Worm (Caenorhabditis elegans): Measurements from ENCODE around the gene nlp-67.

The nlp-67 gene

ce11 chrX:16189227-16189906, 5.2 kb downstream of the nlp-67 start, which contains the start of gene slc-25A21:
TSS of gene slc-25A21 (plus strand) at chrX:16189856.
- peak; percentile 25 for TF ChIP-seq elt-1 (tag; optimal IDR thresholded peaks at IDR 0.05; ENCODE audit: borderline replicate concordance, insufficient read depth)
- no peak for TF ChIP-seq ces-1 (GFP tag; optimal IDR thresholded peaks at IDR 0.05)
- no peak for TF ChIP-seq hlh-1 (tag; optimal IDR thresholded peaks at IDR 0.05)

DNA sequence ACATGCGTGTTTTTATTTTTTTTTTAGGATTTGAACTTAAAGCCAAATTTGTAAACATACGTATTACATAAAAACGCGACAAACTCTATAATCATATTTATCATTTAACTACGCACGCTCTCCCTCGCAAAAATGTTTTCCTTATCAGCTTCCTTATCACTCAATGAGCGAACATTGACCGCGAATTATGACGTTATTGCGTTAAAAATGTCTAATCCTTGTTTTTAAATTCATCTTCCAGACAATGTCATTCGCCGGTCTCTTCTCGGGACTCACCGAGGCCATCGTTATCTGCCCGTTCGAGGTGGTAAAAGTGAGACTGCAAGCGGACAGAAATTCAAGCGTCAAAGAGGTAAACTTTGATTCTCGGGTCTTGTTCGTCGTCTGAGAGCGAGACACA, 8.4 kb downstream of the nlp-67 start:
- TF ChIP-seq nhr-28 (tag; optimal IDR thresholded peaks at IDR 0.05) (no peak), ceh-83 (GFP tag; optimal IDR thresholded peaks at IDR 0.05) (no peak), elt-3 (tag; optimal IDR thresholded peaks at IDR 0.05) (no peak), sptf-1 (tag; optimal IDR thresholded peaks at IDR 0.05) (no peak), mab-5 (tag; optimal IDR thresholded peaks at IDR 0.05) (no peak), mls-2 (tag; optimal IDR thresholded peaks at IDR 0.05) (no peak), ceh-43 (GFP tag; optimal IDR thresholded peaks at IDR 0.05) (no peak), drap-1 (GFP tag; optimal IDR thresholded peaks at IDR 0.05) (no peak), unc-120 (tag; optimal IDR thresholded peaks at IDR 0.05; ENCODE audit: poor library complexity, severe bottlenecking) (no peak), snpc-4 (tag; optimal IDR thresholded peaks at IDR 0.05) (no peak), nhr-237 (tag; optimal IDR thresholded peaks at IDR 0.05) (no peak), hlh-1 (tag; optimal IDR thresholded peaks at IDR 0.05) (no peak), unc-62 (GFP tag; optimal IDR thresholded peaks at IDR 0.05) (no peak), zip-8 (tag; optimal IDR thresholded peaks at IDR 0.05) (no peak), cnd-1 (tag; optimal IDR thresholded peaks at IDR 0.05) (no peak), nhr-12 (tag; optimal IDR thresholded peaks at IDR 0.05) (no peak), lin-13 (tag; optimal IDR thresholded peaks at IDR 0.05) (no peak), nhr-2 (tag; optimal IDR thresholded peaks at IDR 0.05) (no peak), ceh-39 (tag; optimal IDR thresholded peaks at IDR 0.05) (no peak)

DNA sequence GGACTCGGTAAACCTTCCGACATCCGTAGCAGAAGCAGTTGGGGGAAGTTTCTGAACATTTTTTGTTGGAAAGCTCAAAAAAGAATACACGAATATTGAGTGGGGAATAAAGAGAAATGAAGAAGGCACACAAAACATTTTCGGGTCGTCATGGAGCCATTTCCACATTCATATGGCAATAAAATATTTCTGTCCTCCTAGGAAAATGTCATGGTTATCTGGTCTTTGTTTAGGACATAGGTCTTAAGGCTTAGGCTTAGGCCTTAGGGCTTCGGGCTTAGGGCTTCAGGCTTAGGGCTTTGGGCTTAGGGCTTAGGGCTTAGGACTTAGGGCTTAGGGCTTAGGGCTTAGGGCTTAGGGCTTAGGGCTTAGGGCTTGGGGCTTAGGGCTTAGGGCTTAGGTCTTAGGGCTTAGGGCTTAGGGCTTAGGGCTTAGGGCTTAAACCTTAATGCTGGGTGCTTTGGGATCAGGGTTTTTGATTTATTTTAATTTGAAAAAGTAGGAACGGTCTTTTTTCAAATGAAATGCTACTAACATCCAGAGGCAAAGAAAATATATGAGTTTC, 15.1 kb downstream of the nlp-67 start, which contains the start of gene R11.3:
R11.3 (minus strand) TSS at position 51 of the 565 bp plus-strand sequence.
- TF ChIP-seq nhr-76 (tag; optimal IDR thresholded peaks at IDR 0.05) (no peak), nhr-2 (tag; optimal IDR thresholded peaks at IDR 0.05) (no peak), nhr-237 (tag; optimal IDR thresholded peaks at IDR 0.05) (no peak), ceh-83 (GFP tag; optimal IDR thresholded peaks at IDR 0.05) (no peak), ces-1 (GFP tag; optimal IDR thresholded peaks at IDR 0.05) (no peak), elt-3 (tag; optimal IDR thresholded peaks at IDR 0.05) (no peak), zip-8 (tag; optimal IDR thresholded peaks at IDR 0.05) (no peak), blmp-1 (tag; optimal IDR thresholded peaks at IDR 0.05) (no peak), lin-13 (tag; optimal IDR thresholded peaks at IDR 0.05) (no peak), tbx-8 (GFP tag; optimal IDR thresholded peaks at IDR 0.05) (no peak), mls-2 (tag; optimal IDR thresholded peaks at IDR 0.05) (no peak)

DNA sequence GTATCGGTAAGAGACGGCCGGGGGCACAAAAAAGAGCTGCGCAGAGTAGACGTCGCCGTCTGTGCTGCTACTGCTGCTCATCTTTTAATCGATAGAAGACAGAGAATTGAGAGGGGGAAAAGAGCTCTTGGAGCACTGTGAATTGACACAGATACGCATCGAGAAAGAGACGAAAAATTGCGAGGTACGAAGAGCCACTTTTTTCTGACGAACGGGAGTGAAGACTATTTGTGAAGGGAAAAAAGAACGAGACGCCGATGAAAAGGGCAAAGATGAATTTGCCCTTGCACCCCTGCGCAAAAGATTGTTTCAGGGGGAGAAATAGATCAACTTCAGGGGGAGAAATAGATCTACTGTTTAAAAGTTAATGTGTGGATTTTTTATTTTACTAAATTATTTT, 18.1 kb downstream of the nlp-67 start:
- TF ChIP-seq cnd-1 (tag; optimal IDR thresholded peaks at IDR 0.05), result peak; percentile 19
- TF ChIP-seq flh-1 (GFP tag; optimal IDR thresholded peaks at IDR 0.05), result no peak
- peak; percentile 36 for TF ChIP-seq sptf-1 (tag; optimal IDR thresholded peaks at IDR 0.05)

DNA sequence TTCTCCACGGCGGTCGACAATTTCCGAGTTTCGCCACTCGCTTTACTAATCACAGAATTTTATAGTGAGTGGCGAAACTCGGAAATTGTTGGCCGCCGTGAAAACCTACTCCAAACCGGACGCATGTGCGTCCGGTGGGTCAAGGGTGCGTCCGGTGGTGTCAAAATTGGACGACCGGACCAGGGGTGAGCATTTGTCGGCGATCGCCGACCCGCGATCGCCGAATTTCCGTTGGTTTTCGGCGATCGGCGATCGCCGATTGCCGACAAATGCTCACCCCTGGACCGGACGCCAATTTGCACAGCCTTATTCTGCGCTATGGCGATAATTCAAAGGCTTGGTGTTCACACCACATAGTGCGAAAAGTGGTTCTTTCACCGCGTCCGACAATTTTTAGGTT, 20.1 kb downstream of the nlp-67 start:
- TF ChIP-seq nhr-237 (tag; optimal IDR thresholded peaks at IDR 0.05), result no peak
- TF ChIP-seq mls-2 (tag; optimal IDR thresholded peaks at IDR 0.05), result no peak
- TF ChIP-seq blmp-1 (tag; optimal IDR thresholded peaks at IDR 0.05), result no peak
- no peak for TF ChIP-seq drap-1 (GFP tag; optimal IDR thresholded peaks at IDR 0.05)
- TF ChIP-seq ham-2 (GFP tag; optimal IDR thresholded peaks at IDR 0.05), result no peak
- TF ChIP-seq nhr-28 (tag; optimal IDR thresholded peaks at IDR 0.05), result no peak
- TF ChIP-seq ceh-39 (tag; optimal IDR thresholded peaks at IDR 0.05), result no peak
- TF ChIP-seq cnd-1 (tag; optimal IDR thresholded peaks at IDR 0.05), result no peak
- TF ChIP-seq M03D4.4 (tag; optimal IDR thresholded peaks at IDR 0.05), result no peak
- TF ChIP-seq nhr-12 (tag; optimal IDR thresholded peaks at IDR 0.05), result no peak
- TF ChIP-seq lin-32 (GFP tag; optimal IDR thresholded peaks at IDR 0.05), result no peak
- no peak for TF ChIP-seq nhr-2 (tag; optimal IDR thresholded peaks at IDR 0.05)
- TF ChIP-seq unc-39 (tag; optimal IDR thresholded peaks at IDR 0.05), result no peak
- no peak for TF ChIP-seq lin-13 (tag; optimal IDR thresholded peaks at IDR 0.05)
- no peak for TF ChIP-seq pha-4 (tag; optimal IDR thresholded peaks at IDR 0.05)
- TF ChIP-seq lsy-2 (tag; optimal IDR thresholded peaks at IDR 0.05), result no peak
